Fruit fly (Drosophila melanogaster): ENCODE results near the gene promL.

The promL gene

dm6 chr3L:3070274-3071204 is 57.0 kb downstream of the promL start, which contains the start of the genes CG32486 and PAN3 (continued):
- TF ChIP-seq org-1 (GFP tag; optimal IDR thresholded peaks at IDR 0.05) (no peak), ab (GFP tag; optimal IDR thresholded peaks at IDR 0.05) (peak; percentile 81), CG4404 (GFP tag; IDR thresholded peaks at IDR 0.05) (no peak), Kr (GFP tag; optimal IDR thresholded peaks at IDR 0.05) (no peak), CG10147 (GFP tag; optimal IDR thresholded peaks at IDR 0.05) (peak; percentile 51), CG12942 (GFP tag; optimal IDR thresholded peaks at IDR 0.05) (peak; percentile 31), E2f2 (GFP tag; IDR thresholded peaks at IDR 0.05) (peak; percentile 42; the same call in 1 of the 2 replicates), Chrac-16 (GFP tag; optimal IDR thresholded peaks at IDR 0.05) (no peak), Max (GFP tag; optimal IDR thresholded peaks at IDR 0.05) (peak; percentile 35), Med (GFP tag) (peak; percentile 93), Lpt (GFP tag; optimal IDR thresholded peaks at IDR 0.05) (no peak), CG14860 (GFP tag; IDR thresholded peaks at IDR 0.05; ENCODE audit: partially characterized antibody) (peak; percentile 62), CG8089 (GFP tag; optimal IDR thresholded peaks at IDR 0.05) (peak; percentile 33), CG13624 (GFP tag; optimal IDR thresholded peaks at IDR 0.05) (peak; percentile 61), H15 (GFP tag; IDR thresholded peaks at IDR 0.05) (no peak), oc (tag; optimal IDR thresholded peaks at IDR 0.05) (peak; percentile 43), CG9932 (GFP tag; IDR thresholded peaks at IDR 0.05) (peak; percentile 54), klu (GFP tag; IDR thresholded peaks at IDR 0.05) (no peak), CG13424 (tag; optimal IDR thresholded peaks at IDR 0.05) (peak; percentile 43), CG4328 (GFP tag; optimal IDR thresholded peaks at IDR 0.05) (peak; percentile 11), bab2 (GFP tag; optimal IDR thresholded peaks at IDR 0.05) (no peak), D (optimal IDR thresholded peaks at IDR 0.05) (no peak), D (GFP tag; optimal IDR thresholded peaks at IDR 0.05) (peak; percentile 38), CG5245 (GFP tag; optimal IDR thresholded peaks at IDR 0.05) (no peak), Fer3 (tag; optimal IDR thresholded peaks at IDR 0.05) (peak; percentile 48), Lhr (GFP tag; optimal IDR thresholded peaks at IDR 0.05) (peak; percentile 94), Sox100B (GFP tag; optimal IDR thresholded peaks at IDR 0.05) (no peak), Hsf (GFP tag; optimal IDR thresholded peaks at IDR 0.05) (peak; percentile 10), disco-r (GFP tag; optimal IDR thresholded peaks at IDR 0.05) (peak; percentile 6), corto (GFP tag; optimal IDR thresholded peaks at IDR 0.05) (peak; percentile 2), gcm2 (GFP tag; optimal IDR thresholded peaks at IDR 0.05) (no peak), CG13287 (GFP tag; IDR thresholded peaks at IDR 0.05; ENCODE audit: partially characterized antibody) (peak; percentile 87), CG6813 (GFP tag; optimal IDR thresholded peaks at IDR 0.05) (peak; percentile 62), slbo (GFP tag; IDR thresholded peaks at IDR 0.05) (no peak; the same call in 1 of the 2 replicates), her (GFP tag; optimal IDR thresholded peaks at IDR 0.05) (peak; percentile 70), abd-A (tag; optimal IDR thresholded peaks at IDR 0.05) (peak; percentile 84), kay (GFP tag; optimal IDR thresholded peaks at IDR 0.05) (no peak), CG15514 (GFP tag; optimal IDR thresholded peaks at IDR 0.05) (peak; percentile 70), knrl (GFP tag; IDR thresholded peaks at IDR 0.05; ENCODE audit: partially characterized antibody) (peak; percentile 86), hb (GFP tag; IDR thresholded peaks at IDR 0.05; ENCODE audit: partially characterized antibody) (peak; percentile 68; the same call in 2 of the 3 replicates), br (optimal IDR thresholded peaks at IDR 0.05) (no peak), Gsc (GFP tag; IDR thresholded peaks at IDR 0.05) (no peak), tio (GFP tag; optimal IDR thresholded peaks at IDR 0.05) (no peak), CG4282 (GFP tag; optimal IDR thresholded peaks at IDR 0.05) (no peak), kni (GFP tag; optimal IDR thresholded peaks at IDR 0.05) (peak; percentile 20), CG1832 (GFP tag; optimal IDR thresholded peaks at IDR 0.05) (peak; percentile 68), dpn (GFP tag; optimal IDR thresholded peaks at IDR 0.05) (peak; percentile 21 to 46), cg (GFP tag; optimal IDR thresholded peaks at IDR 0.05) (peak; percentile 88), Pdp1 (GFP tag; optimal IDR thresholded peaks at IDR 0.05) (peak in 1 of 2 experiments; percentile 41)
